Fruit fly (Drosophila melanogaster) Kc167 (cell line): ENCODE measurements around the gene CG32814.

Source experiments
- Myc ChIP-seq: fragments of >200 bp; optimal IDR thresholded peaks from 2 replicates; lab custom pipeline; 2017; ENCODE audit warnings: missing external identifiers
- Sin3A ChIP-seq: fragments of >200 bp; optimal IDR thresholded peaks from 2 replicates; lab custom pipeline; 2018; ENCODE audit warnings: missing external identifiers
- h ChIP-seq: fragments of >200 bp; optimal IDR thresholded peaks from 3 replicates; lab custom pipeline; 2018; ENCODE audit warnings: missing external identifiers
- insv ChIP-seq: fragments of >200 bp; optimal IDR thresholded peaks from 3 replicates; lab custom pipeline; 2018; ENCODE audit warnings: missing external identifiers
- psq ChIP-seq: fragments of >200 bp; optimal IDR thresholded peaks from 2 replicates; lab custom pipeline; 2017; ENCODE audit warnings: missing external identifiers
- ttk ChIP-seq: sonication (Bioruptor generic); optimal IDR thresholded peaks from 2 replicates; lab custom pipeline; 2017; ENCODE audit warnings: missing external identifiers

The CG32814 gene

dm6 chrX:1011543-1012085 is 14.9 kb downstream of the CG32814 start, which contains the start of the genes TfIIA-S-2 and CG14631:
TfIIA-S-2 (minus strand) TSS chrX:1011643.
CG14631 (plus strand) TSS chrX:1012035.
- TF ChIP-seq insv (lab: Kevin White, UChicago) (no peak), Myc (lab: Kevin White, UChicago) (no peak), psq (no peak), ttk (lab: Kevin White, UChicago) (no peak), h (lab: Kevin White, UChicago) (no peak), Sin3A (lab: Kevin White, UChicago) (no peak)

- TF ChIP-seq h (lab: Kevin White, UChicago): no peak
- TF ChIP-seq psq: no peak
- no peak for TF ChIP-seq insv (lab: Kevin White, UChicago)
- TF ChIP-seq ttk (lab: Kevin White, UChicago): no peak
- no peak for TF ChIP-seq Myc (lab: Kevin White, UChicago)
- TF ChIP-seq Sin3A (lab: Kevin White, UChicago): no peak
Observed at dm6 chrX:1009468-1010259, 16.8 kb downstream of the CG32814 start.

DNA sequence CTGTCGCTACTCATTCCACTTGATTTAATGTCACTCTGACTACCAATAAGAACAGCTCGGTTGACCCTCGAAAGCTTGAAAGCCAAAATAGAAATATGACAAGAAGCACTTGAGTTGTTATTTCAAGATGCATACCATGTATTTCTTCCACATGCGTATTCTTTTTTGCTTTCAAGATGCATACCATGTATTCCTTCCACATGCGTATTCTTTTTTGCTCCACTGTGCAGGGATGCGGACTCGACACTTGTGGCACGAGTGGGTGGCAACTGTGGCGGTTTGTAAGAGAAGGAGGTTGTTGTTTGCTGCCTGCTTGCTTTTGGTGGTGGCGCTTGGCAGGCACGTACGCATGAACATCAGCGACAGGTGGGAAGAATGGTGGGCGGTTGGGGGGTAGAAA is 20.3 kb downstream of the CG32814 start:
- no peak for TF ChIP-seq ttk (lab: Kevin White, UChicago)
- no peak for TF ChIP-seq h (lab: Kevin White, UChicago)
- TF ChIP-seq insv (lab: Kevin White, UChicago): no peak
- no peak for TF ChIP-seq Myc (lab: Kevin White, UChicago)
- no peak for TF ChIP-seq Sin3A (lab: Kevin White, UChicago)
- no peak for TF ChIP-seq psq

- TF ChIP-seq Myc (lab: Kevin White, UChicago) (no peak), insv (lab: Kevin White, UChicago) (no peak), ttk (lab: Kevin White, UChicago) (no peak), psq (no peak), Sin3A (lab: Kevin White, UChicago) (no peak), h (lab: Kevin White, UChicago) (no peak)
Observed at dm6 chrX:998884-999283, 27.6 kb downstream of the CG32814 start.

DNA sequence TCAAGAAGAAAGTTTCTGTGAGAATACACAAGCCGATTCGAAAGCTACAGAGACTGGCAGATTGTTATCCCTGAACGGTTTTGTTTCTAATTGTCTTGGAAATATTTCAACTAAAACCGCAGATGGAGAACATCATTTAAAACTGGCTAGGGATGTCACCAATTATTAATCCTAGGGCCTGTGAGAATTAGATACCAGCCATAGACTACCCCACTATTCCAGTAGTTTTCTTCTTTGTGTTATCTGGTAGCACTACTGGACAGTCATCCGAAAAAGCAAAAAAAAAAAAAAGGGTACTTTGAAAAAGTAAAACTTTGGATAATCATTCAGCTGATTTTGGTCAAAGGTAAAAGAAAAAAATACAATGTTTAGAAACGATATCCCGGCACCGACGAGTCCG is 36.3 kb downstream of the CG32814 start, which contains the start of gene CG18823:
Gene CG18823, plus strand, starts transcription at position 301 of the 400 bp plus-strand sequence.
- TF ChIP-seq psq: no peak
- no peak for TF ChIP-seq insv (lab: Kevin White, UChicago)
- TF ChIP-seq h (lab: Kevin White, UChicago): no peak
- TF ChIP-seq Sin3A (lab: Kevin White, UChicago): no peak
- TF ChIP-seq Myc (lab: Kevin White, UChicago): no peak
- no peak for TF ChIP-seq ttk (lab: Kevin White, UChicago)

DNA sequence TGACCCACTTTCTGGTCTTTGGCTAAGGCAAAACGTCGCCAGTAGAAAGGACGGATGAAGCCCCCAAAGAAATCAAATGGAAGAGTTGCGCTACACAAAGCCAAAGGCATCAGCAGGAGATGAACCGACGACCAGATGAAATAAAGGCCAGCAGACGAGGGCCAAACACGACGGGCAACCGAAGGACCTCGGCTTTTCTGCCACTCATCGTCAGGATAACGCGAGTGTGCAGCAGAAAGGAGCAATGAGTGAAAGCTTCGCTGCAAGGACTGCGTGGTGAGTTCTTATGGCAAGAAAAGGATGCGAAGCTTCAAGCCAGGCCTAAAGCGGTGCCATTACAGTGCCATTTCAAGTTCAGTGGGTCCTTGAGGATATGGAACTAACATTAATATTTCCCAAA is 40.6 kb downstream of the CG32814 start:
- no peak for TF ChIP-seq Sin3A (lab: Kevin White, UChicago)
- no peak for TF ChIP-seq ttk (lab: Kevin White, UChicago)
- no peak for TF ChIP-seq insv (lab: Kevin White, UChicago)
- no peak for TF ChIP-seq Myc (lab: Kevin White, UChicago)
- no peak for TF ChIP-seq psq
- TF ChIP-seq h (lab: Kevin White, UChicago): no peak
